Worm (Caenorhabditis elegans): ENCODE results near the gene T19D12.6.

The T19D12.6 gene

DNA sequence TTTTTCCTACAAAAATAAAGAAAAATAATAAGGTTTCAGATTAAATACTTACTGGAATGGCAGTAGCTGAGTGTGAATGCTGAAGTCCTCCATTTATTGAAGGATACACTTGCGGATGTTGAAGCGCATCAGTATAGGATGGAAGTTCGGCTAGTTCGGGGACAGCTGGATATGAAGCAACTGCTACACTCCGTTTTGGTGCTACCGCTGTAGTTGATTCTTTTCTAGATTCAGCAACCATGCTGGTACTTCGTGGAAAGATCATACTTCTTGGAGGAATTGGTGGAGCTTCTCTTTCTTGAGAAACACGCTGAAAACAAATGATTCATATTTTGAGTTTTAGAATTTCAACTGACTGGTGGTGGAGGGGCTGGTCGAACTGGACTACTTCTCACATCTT lies 34.3 kb downstream of the T19D12.6 start:
- TF ChIP-seq egl-27 (tag; optimal IDR thresholded peaks at IDR 0.05) (no peak), ceh-16 (tag; optimal IDR thresholded peaks at IDR 0.05) (no peak), Y55F3AM.14 (GFP tag; optimal IDR thresholded peaks at IDR 0.05) (no peak), nhr-21 (tag; optimal IDR thresholded peaks at IDR 0.05) (no peak), sma-3 (GFP tag; optimal IDR thresholded peaks at IDR 0.05) (no peak), nhr-10 (tag; optimal IDR thresholded peaks at IDR 0.05) (no peak)

ce11 chrII:6600973-6601372 lies 41.9 kb downstream of the T19D12.6 start, which contains the start of gene vps-33.2:
Gene vps-33.2, plus strand, starts transcription at chrII:6601216.
- peak; percentile 20 for TF ChIP-seq sma-3 (GFP tag; optimal IDR thresholded peaks at IDR 0.05)
- no peak for TF ChIP-seq nhr-11 (tag; optimal IDR thresholded peaks at IDR 0.05)
- no peak for TF ChIP-seq unc-55 (GFP tag; optimal IDR thresholded peaks at IDR 0.05)
- TF ChIP-seq crh-2 (tag; optimal IDR thresholded peaks at IDR 0.05) = no peak
- no peak for TF ChIP-seq peb-1 (tag; optimal IDR thresholded peaks at IDR 0.05)
- no peak for TF ChIP-seq nhr-10 (tag; optimal IDR thresholded peaks at IDR 0.05)
- TF ChIP-seq lin-39 (tag; optimal IDR thresholded peaks at IDR 0.05) = no peak
- no peak for TF ChIP-seq ceh-16 (tag; optimal IDR thresholded peaks at IDR 0.05)
- TF ChIP-seq ceh-82 (tag; optimal IDR thresholded peaks at IDR 0.05) = no peak
- TF ChIP-seq mbf-1 (tag; optimal IDR thresholded peaks at IDR 0.05) = no peak
- TF ChIP-seq lin-11 (tag; optimal IDR thresholded peaks at IDR 0.05) = peak; percentile 22
- no peak for TF ChIP-seq ztf-4 (tag; optimal IDR thresholded peaks at IDR 0.05)
- TF ChIP-seq mdl-1 (tag; optimal IDR thresholded peaks at IDR 0.05) = no peak
- TF ChIP-seq ztf-1 (GFP tag; conservative IDR thresholded peaks at IDR 0.05) = no peak
- TF ChIP-seq ztf-11 (tag; optimal IDR thresholded peaks at IDR 0.05) = no peak
- TF ChIP-seq fos-1 (tag; optimal IDR thresholded peaks at IDR 0.05) = peak; percentile 23
- no peak for TF ChIP-seq mab-5 (tag; optimal IDR thresholded peaks at IDR 0.05)
- no peak for TF ChIP-seq Y55F3AM.14 (GFP tag; optimal IDR thresholded peaks at IDR 0.05)
- no peak for TF ChIP-seq skn-1 (tag; optimal IDR thresholded peaks at IDR 0.05)
- no peak for TF ChIP-seq nhr-12 (tag; optimal IDR thresholded peaks at IDR 0.05)
- TF ChIP-seq alr-1 (tag; optimal IDR thresholded peaks at IDR 0.05) = no peak
- TF ChIP-seq ama-1 (optimal IDR thresholded peaks at IDR 0.05) = no peak
- no peak for TF ChIP-seq unc-39 (tag; optimal IDR thresholded peaks at IDR 0.05)
- TF ChIP-seq nhr-237 (tag; optimal IDR thresholded peaks at IDR 0.05) = no peak
- TF ChIP-seq blmp-1 (tag; optimal IDR thresholded peaks at IDR 0.05; ENCODE audit: insufficient read depth) = no peak
- TF ChIP-seq ZK546.5 (tag; optimal IDR thresholded peaks at IDR 0.05) = no peak
- TF ChIP-seq C34F6.9 (tag; optimal IDR thresholded peaks at IDR 0.05) = peak; percentile 59
- no peak for TF ChIP-seq nhr-25 (tag; optimal IDR thresholded peaks at IDR 0.05)
- TF ChIP-seq aly-2 (tag; optimal IDR thresholded peaks at IDR 0.05) = no peak
- no peak for TF ChIP-seq elt-3 (tag; optimal IDR thresholded peaks at IDR 0.05)
- TF ChIP-seq sma-9 (GFP tag; optimal IDR thresholded peaks at IDR 0.05) = peak; percentile 58
- no peak for TF ChIP-seq sma-9 (tag; optimal IDR thresholded peaks at IDR 0.05)
- no peak for TF ChIP-seq nhr-21 (tag; optimal IDR thresholded peaks at IDR 0.05)
- no peak for TF ChIP-seq nhr-6 (tag; optimal IDR thresholded peaks at IDR 0.05)
- no peak for TF ChIP-seq snpc-4 (tag; optimal IDR thresholded peaks at IDR 0.05)
- TF ChIP-seq zag-1 (tag; optimal IDR thresholded peaks at IDR 0.05) = no peak
- no peak for TF ChIP-seq elt-1 (tag; optimal IDR thresholded peaks at IDR 0.05)
- peak; percentile 48 for TF ChIP-seq gmeb-1 (tag; optimal IDR thresholded peaks at IDR 0.05)
- TF ChIP-seq dmd-4 (tag; optimal IDR thresholded peaks at IDR 0.05) = no peak
- peak; percentile 46 for TF ChIP-seq F13H6.1 (tag; optimal IDR thresholded peaks at IDR 0.05)
- TF ChIP-seq nhr-129 (tag; optimal IDR thresholded peaks at IDR 0.05) = peak; percentile 35
- peak; percentile 27 to 58 for TF ChIP-seq lsy-2 (tag; optimal IDR thresholded peaks at IDR 0.05)
- TF ChIP-seq unc-62 (GFP tag; optimal IDR thresholded peaks at IDR 0.05) = no peak
- no peak for TF ChIP-seq sem-4 (tag; optimal IDR thresholded peaks at IDR 0.05)
- no peak for TF ChIP-seq R02D3.7 (tag; optimal IDR thresholded peaks at IDR 0.05)
- no peak for TF ChIP-seq nhr-77 (tag; optimal IDR thresholded peaks at IDR 0.05)
- no peak for TF ChIP-seq lin-13 (GFP tag; optimal IDR thresholded peaks at IDR 0.05)
- no peak for TF ChIP-seq nhr-23 (tag; optimal IDR thresholded peaks at IDR 0.05)
- TF ChIP-seq egl-27 (tag; optimal IDR thresholded peaks at IDR 0.05) = no peak
